Fruit fly (Drosophila melanogaster): ENCODE data around the gene CG1161.

The CG1161 gene

DNA sequence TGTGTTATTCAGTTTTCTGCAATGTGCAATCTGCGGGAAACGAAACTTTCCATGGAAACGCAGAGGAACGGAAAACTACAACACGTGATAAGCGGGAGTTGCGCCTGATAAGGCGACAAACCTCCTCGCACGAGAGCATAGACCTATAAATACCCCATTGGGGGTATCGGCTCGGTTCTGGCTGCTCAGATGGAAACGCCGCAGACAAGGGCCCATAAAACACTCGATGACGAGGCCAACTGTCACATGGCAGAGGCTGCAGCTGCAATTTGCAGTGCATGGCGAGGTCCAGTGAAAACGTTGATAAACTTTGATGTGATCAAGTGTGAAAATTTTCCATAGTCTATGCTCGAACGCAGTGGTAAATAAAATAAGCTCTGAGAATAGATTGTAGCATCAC is 38.1 kb upstream of the CG1161 start:
- no peak for TF ChIP-seq bab1 (GFP tag; optimal IDR thresholded peaks at IDR 0.05)
- no peak for TF ChIP-seq Mnt (GFP tag; optimal IDR thresholded peaks at IDR 0.05)

- TF ChIP-seq Clk (GFP tag; optimal IDR thresholded peaks at IDR 0.05), result no peak
- TF ChIP-seq CG7045 (GFP tag; optimal IDR thresholded peaks at IDR 0.05), result no peak
- TF ChIP-seq cic (GFP tag; optimal IDR thresholded peaks at IDR 0.05), result no peak
- no peak for TF ChIP-seq tj (GFP tag; optimal IDR thresholded peaks at IDR 0.05)
- TF ChIP-seq CG12768 (GFP tag; optimal IDR thresholded peaks at IDR 0.05), result no peak
- TF ChIP-seq CG33017 (tag; optimal IDR thresholded peaks at IDR 0.05), result no peak
- no peak for TF ChIP-seq ovo (GFP tag; optimal IDR thresholded peaks at IDR 0.05)
- TF ChIP-seq cnc (optimal IDR thresholded peaks at IDR 0.05), result no peak
- TF ChIP-seq CG14711 (tag; optimal IDR thresholded peaks at IDR 0.05), result no peak
- no peak for TF ChIP-seq toe (GFP tag; optimal IDR thresholded peaks at IDR 0.05)
- TF ChIP-seq kay (GFP tag; ENCODE audit: borderline replicate concordance), result no peak
- no peak for TF ChIP-seq CG11617 (GFP tag; optimal IDR thresholded peaks at IDR 0.05)
- no peak for TF ChIP-seq pad (GFP tag; optimal IDR thresholded peaks at IDR 0.05)
- no peak for TF ChIP-seq CG7101 (tag; optimal IDR thresholded peaks at IDR 0.05)
- TF ChIP-seq CG1620 (GFP tag; optimal IDR thresholded peaks at IDR 0.05), result no peak
- no peak for TF ChIP-seq Hr96 (GFP tag; optimal IDR thresholded peaks at IDR 0.05)
Measured at dm6 chr3R:5317654-5318129, 37.2 kb upstream of the CG1161 start.

DNA sequence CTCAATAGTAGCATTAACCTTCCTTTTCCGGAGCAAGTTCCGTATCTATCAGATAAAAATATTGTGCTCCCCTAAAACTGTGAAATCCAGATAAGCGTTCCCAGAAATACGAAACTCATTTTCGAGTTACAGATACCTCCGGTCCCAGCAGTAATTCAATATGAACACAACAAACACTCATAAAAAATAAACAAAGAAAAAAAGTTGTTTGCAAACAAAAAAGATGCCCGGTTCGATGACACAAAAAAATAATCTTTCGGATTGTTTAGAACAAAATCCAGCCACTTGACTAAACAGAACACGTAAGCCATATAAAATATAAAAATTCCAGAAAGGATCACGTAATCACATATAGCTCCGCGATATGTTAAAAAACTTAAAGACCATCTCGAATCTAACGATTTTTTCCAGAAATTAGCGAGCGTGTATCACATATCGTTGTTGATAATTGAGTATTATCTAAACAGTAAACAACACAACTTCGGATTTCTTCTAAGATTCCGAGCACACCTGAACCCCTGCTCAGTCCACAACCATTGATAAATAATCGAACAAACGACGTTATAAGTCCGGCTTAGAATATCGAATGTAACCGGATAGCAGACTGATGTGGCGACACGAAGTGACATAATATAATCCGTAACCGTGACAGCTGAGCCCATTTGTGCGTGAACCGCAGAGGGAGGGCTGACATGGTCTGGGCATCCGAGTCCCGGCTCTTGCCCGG is 35.7 kb upstream of the CG1161 start:
- TF ChIP-seq ovo (GFP tag; optimal IDR thresholded peaks at IDR 0.05) (peak; percentile 24), CG7101 (tag; optimal IDR thresholded peaks at IDR 0.05) (no peak)

- TF ChIP-seq bab1 (GFP tag; optimal IDR thresholded peaks at IDR 0.05) (no peak), Crg-1 (GFP tag; optimal IDR thresholded peaks at IDR 0.05) (no peak), cic (GFP tag; optimal IDR thresholded peaks at IDR 0.05) (no peak), CG1620 (GFP tag; optimal IDR thresholded peaks at IDR 0.05) (no peak), tj (GFP tag; optimal IDR thresholded peaks at IDR 0.05) (no peak), CG11617 (GFP tag; optimal IDR thresholded peaks at IDR 0.05) (no peak), kay (GFP tag; ENCODE audit: borderline replicate concordance) (no peak)
Measured at dm6 chr3R:5320672-5321071, 34.2 kb upstream of the CG1161 start.

DNA sequence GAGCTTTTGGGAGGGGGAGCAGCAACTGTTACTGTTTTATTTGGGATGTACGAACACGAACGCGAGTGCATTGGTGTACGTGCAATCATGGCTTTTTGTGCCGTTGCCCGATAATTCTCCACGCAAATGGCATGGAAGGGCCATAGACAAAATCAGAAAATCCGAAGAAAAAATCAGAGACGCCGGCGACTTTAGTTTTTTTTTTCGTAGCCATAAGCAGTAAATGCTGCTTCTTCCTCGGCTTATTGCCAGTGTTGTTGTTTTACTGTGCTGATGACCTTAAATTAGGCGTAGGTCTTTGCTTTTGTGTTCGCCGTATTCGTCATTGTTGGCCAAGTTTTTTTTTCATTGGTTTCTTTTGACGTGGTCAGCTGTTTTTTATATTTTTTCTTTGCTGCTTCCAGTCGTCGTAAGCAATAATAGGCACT is 32.7 kb upstream of the CG1161 start:
- TF ChIP-seq kay (GFP tag; ENCODE audit: borderline replicate concordance) (no peak), CG1620 (GFP tag; optimal IDR thresholded peaks at IDR 0.05) (no peak), bab1 (GFP tag; optimal IDR thresholded peaks at IDR 0.05) (peak; percentile 5), pad (GFP tag; optimal IDR thresholded peaks at IDR 0.05) (peak; percentile 98), CG7101 (tag; optimal IDR thresholded peaks at IDR 0.05) (no peak), CG14711 (tag; optimal IDR thresholded peaks at IDR 0.05) (no peak), toe (GFP tag; optimal IDR thresholded peaks at IDR 0.05) (no peak), cnc (optimal IDR thresholded peaks at IDR 0.05) (no peak), Hr96 (GFP tag; optimal IDR thresholded peaks at IDR 0.05) (no peak), tj (GFP tag; optimal IDR thresholded peaks at IDR 0.05) (peak; percentile 90), CG33017 (tag; optimal IDR thresholded peaks at IDR 0.05) (no peak)

DNA sequence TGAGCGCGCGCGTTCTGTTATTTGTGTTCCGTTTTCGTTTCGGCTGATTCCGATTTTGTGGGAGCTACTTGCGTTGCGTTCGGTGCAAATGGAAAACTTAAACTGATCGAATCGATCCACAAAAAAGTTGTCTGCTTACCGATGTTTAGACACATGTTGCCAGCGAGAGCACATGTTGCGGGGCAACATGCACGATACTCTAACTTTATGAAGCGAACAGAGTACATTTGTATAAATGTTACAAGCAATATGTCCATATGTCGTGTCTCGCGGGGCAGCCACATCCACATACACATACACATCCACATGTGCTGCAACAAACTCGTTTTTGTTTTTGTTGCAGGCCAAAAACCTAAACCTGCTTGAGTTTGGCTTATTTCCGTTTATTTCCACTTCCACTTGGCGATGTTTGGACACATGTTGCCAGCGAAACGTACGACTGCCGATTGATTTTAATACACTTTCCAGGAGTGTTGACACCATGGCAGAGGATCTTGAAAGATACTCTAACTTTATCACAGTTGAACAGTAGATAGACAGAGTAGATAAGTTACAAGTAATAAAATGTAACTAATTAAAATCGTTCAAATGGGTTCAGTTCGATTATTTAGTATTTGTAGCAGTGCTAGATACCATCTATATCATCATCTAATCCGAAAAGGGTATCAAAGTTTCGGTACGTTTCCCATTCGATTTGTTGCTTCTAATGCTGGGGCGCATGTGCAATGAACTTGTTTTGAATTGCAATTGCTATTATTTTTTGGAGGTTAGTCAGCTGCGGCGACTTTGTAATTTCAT is 31.0 kb upstream of the CG1161 start:
- TF ChIP-seq Hr96 (GFP tag; optimal IDR thresholded peaks at IDR 0.05) (no peak), kay (GFP tag; ENCODE audit: borderline replicate concordance) (no peak), CG5204 (GFP tag; optimal IDR thresholded peaks at IDR 0.05) (no peak), pad (GFP tag; optimal IDR thresholded peaks at IDR 0.05) (no peak), bab1 (GFP tag; optimal IDR thresholded peaks at IDR 0.05) (peak; percentile 21), CG11617 (GFP tag; optimal IDR thresholded peaks at IDR 0.05) (no peak), Crg-1 (GFP tag; optimal IDR thresholded peaks at IDR 0.05) (no peak), cnc (optimal IDR thresholded peaks at IDR 0.05) (no peak), ovo (GFP tag; optimal IDR thresholded peaks at IDR 0.05) (no peak), CG12768 (GFP tag; optimal IDR thresholded peaks at IDR 0.05) (no peak), CG33017 (tag; optimal IDR thresholded peaks at IDR 0.05) (no peak), toe (GFP tag; optimal IDR thresholded peaks at IDR 0.05) (no peak), CG7101 (tag; optimal IDR thresholded peaks at IDR 0.05) (no peak), cic (GFP tag; optimal IDR thresholded peaks at IDR 0.05) (no peak), tj (GFP tag; optimal IDR thresholded peaks at IDR 0.05) (peak; percentile 15), CG1620 (GFP tag; optimal IDR thresholded peaks at IDR 0.05) (no peak), Clk (GFP tag; optimal IDR thresholded peaks at IDR 0.05) (no peak), Mnt (GFP tag; optimal IDR thresholded peaks at IDR 0.05) (peak; percentile 15)

DNA sequence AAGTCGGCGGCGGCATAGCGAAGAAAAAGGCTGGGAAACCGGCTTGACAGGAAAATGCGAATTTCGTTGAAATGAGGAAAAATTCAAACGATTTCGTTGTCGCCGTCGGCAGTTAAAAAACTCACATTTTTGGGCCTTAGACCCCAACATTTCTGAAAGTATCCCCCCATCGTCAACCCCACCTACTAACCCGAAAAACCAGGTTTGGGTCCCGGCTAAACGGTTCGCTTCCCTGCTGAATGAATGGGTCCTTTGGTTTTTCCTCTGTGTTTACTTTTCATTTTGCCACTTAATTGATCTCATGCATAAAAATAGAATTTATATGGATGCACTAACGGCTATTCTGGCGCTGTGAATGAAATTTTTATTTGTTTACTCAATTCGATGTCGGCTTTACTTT is 28.7 kb upstream of the CG1161 start:
- no peak for TF ChIP-seq CG11617 (GFP tag; optimal IDR thresholded peaks at IDR 0.05)
- no peak for TF ChIP-seq cnc (optimal IDR thresholded peaks at IDR 0.05)
- no peak for TF ChIP-seq CG12768 (GFP tag; optimal IDR thresholded peaks at IDR 0.05)
- no peak for TF ChIP-seq toe (GFP tag; optimal IDR thresholded peaks at IDR 0.05)
- no peak for TF ChIP-seq Hr96 (GFP tag; optimal IDR thresholded peaks at IDR 0.05)
- TF ChIP-seq CG14711 (tag; optimal IDR thresholded peaks at IDR 0.05), result no peak
- no peak for TF ChIP-seq bab1 (GFP tag; optimal IDR thresholded peaks at IDR 0.05)
- TF ChIP-seq kay (GFP tag; ENCODE audit: borderline replicate concordance), result no peak
- no peak for TF ChIP-seq CG33017 (tag; optimal IDR thresholded peaks at IDR 0.05)
- no peak for TF ChIP-seq CG7045 (GFP tag; optimal IDR thresholded peaks at IDR 0.05)
- TF ChIP-seq ovo (GFP tag; optimal IDR thresholded peaks at IDR 0.05), result no peak
- no peak for TF ChIP-seq Clk (GFP tag; optimal IDR thresholded peaks at IDR 0.05)

All from whole organism, adult.